Worm (Caenorhabditis elegans) whole organism, L3 larva: ENCODE data around the gene F08F8.6.

ENCODE experiments used
- R02D3.7 ChIP-seq: fragments of 150-350 bp; optimal IDR thresholded peaks from 2 replicates; lab custom pipeline; 2014; ENCODE audit warnings: missing biosample characterization, missing genetic modification characterization
- aly-2 ChIP-seq: fragments of 150-350 bp; optimal IDR thresholded peaks from 2 replicates; lab custom pipeline; 2014; ENCODE audit warnings: missing biosample characterization, missing genetic modification characterization
- ama-1 ChIP-seq: fragments of 150-350 bp; optimal IDR thresholded peaks from 2 replicates; lab custom pipeline; 2018
- ceh-16 ChIP-seq: sonication (generic microtip); optimal IDR thresholded peaks from 2 replicates; lab custom pipeline; 2017; ENCODE audit warnings: missing biosample characterization, missing genetic modification characterization
- ceh-9 ChIP-seq: sonication (generic microtip); optimal IDR thresholded peaks from 2 replicates; lab custom pipeline; 2018; ENCODE audit warnings: missing biosample characterization, missing genetic modification characterization
- egl-27 ChIP-seq: sonication (generic microtip); optimal IDR thresholded peaks from 4 replicates; lab custom pipeline; 2017; ENCODE audit warnings: missing biosample characterization, missing genetic modification reagents, missing genetic modification characterization
- egl-5 ChIP-seq: fragments of 150-350 bp; optimal IDR thresholded peaks from 2 replicates; lab custom pipeline; 2017; ENCODE audit warnings: missing biosample characterization, missing genetic modification reagents, missing genetic modification characterization, inconsistent platforms
- elt-1 ChIP-seq: fragments of 150-350 bp; optimal IDR thresholded peaks from 2 replicates; lab custom pipeline; 2014; ENCODE audit warnings: missing biosample characterization, missing genetic modification characterization
- elt-2 ChIP-seq: sonication (generic microtip); optimal IDR thresholded peaks from 2 replicates; lab custom pipeline; 2016; ENCODE audit warnings: missing genetic modification reagents, mild to moderate bottlenecking, missing genetic modification characterization, missing compliant biosample characterization
- elt-3 ChIP-seq, 3 experiments: fragments of 150-350 bp in 1 of 3; sonication (generic microtip) in 2 of 3; optimal IDR thresholded peaks; 2 replicates in 2 of 3; 4 replicates in 1 of 3; lab custom pipeline; 2014 to 2017; ENCODE audit warnings: missing biosample characterization in 3 of 3, missing genetic modification characterization in 3 of 3
- fkh-10 ChIP-seq: sonication (generic microtip); optimal IDR thresholded peaks from 2 replicates; lab custom pipeline; 2017; ENCODE audit warnings: missing biosample characterization, missing genetic modification reagents, missing genetic modification characterization
- fkh-2 ChIP-seq: fragments of 150-350 bp; optimal IDR thresholded peaks from 2 replicates; lab custom pipeline; 2014; ENCODE audit warnings: missing biosample characterization, missing genetic modification reagents, missing genetic modification characterization
- fos-1 ChIP-seq: fragments of 150-350 bp; optimal IDR thresholded peaks from 2 replicates; lab custom pipeline; 2014; ENCODE audit warnings: missing biosample characterization, missing genetic modification characterization
- hmg-11 ChIP-seq: sonication (generic microtip); optimal IDR thresholded peaks from 2 replicates; lab custom pipeline; 2016; ENCODE audit warnings: missing genetic modification characterization, missing compliant biosample characterization
- jun-1 ChIP-seq: fragments of 150-350 bp; optimal IDR thresholded peaks from 2 replicates; lab custom pipeline; 2014; ENCODE audit warnings: missing biosample characterization, missing genetic modification reagents, missing genetic modification characterization
- lsy-12 ChIP-seq: sonication (generic microtip); optimal IDR thresholded peaks from 2 replicates; lab custom pipeline; 2016; ENCODE audit warnings: mild to moderate bottlenecking, missing genetic modification characterization, missing compliant biosample characterization
- mdl-1 ChIP-seq: fragments of 150-350 bp; optimal IDR thresholded peaks from 2 replicates; lab custom pipeline; 2014; ENCODE audit warnings: missing biosample characterization, missing genetic modification characterization
- mml-1 ChIP-seq: fragments of 150-350 bp; sonication (generic microtip); optimal IDR thresholded peaks from 3 replicates; lab custom pipeline; 2014; ENCODE audit warnings: missing biosample characterization, missing genetic modification characterization
- nfya-1 ChIP-seq: sonication (generic microtip); optimal IDR thresholded peaks from 2 replicates; lab custom pipeline; 2017; ENCODE audit warnings: missing genetic modification characterization, mild to moderate bottlenecking, missing compliant biosample characterization, antibody characterized with exemption, moderate library complexity; ENCODE audit not compliant: insufficient read depth
- nhr-11 ChIP-seq: fragments of 150-350 bp; optimal IDR thresholded peaks from 2 replicates; lab custom pipeline; 2014; ENCODE audit warnings: missing biosample characterization, missing genetic modification characterization
- nhr-12 ChIP-seq: fragments of 150-350 bp; optimal IDR thresholded peaks from 2 replicates; lab custom pipeline; 2014; ENCODE audit warnings: missing biosample characterization, missing genetic modification characterization
- nhr-23 ChIP-seq: fragments of 150-350 bp; optimal IDR thresholded peaks from 2 replicates; lab custom pipeline; 2014; ENCODE audit warnings: missing biosample characterization, missing genetic modification reagents, missing genetic modification characterization
- nhr-25 ChIP-seq: sonication (generic microtip); optimal IDR thresholded peaks from 2 replicates; lab custom pipeline; 2017; ENCODE audit warnings: missing biosample characterization, missing genetic modification characterization
- nhr-28 ChIP-seq: fragments of 150-350 bp; optimal IDR thresholded peaks from 2 replicates; lab custom pipeline; 2014; ENCODE audit warnings: missing biosample characterization, missing genetic modification characterization
- nhr-43 ChIP-seq: sonication (generic microtip); optimal IDR thresholded peaks from 2 replicates; lab custom pipeline; 2016; ENCODE audit warnings: mild to moderate bottlenecking, missing genetic modification characterization, missing compliant biosample characterization; ENCODE audit not compliant: poor library complexity, severe bottlenecking
- nhr-67 ChIP-seq: fragments of 150-350 bp; optimal IDR thresholded peaks from 2 replicates; lab custom pipeline; 2014; ENCODE audit warnings: missing biosample characterization, missing genetic modification characterization
- nhr-76 ChIP-seq: fragments of 150-350 bp; sonication (generic microtip); optimal IDR thresholded peaks from 5 replicates; lab custom pipeline; 2014; ENCODE audit warnings: missing biosample characterization, missing genetic modification characterization
- nhr-77 ChIP-seq: fragments of 150-350 bp; optimal IDR thresholded peaks from 2 replicates; lab custom pipeline; 2014; ENCODE audit warnings: missing biosample characterization, missing genetic modification characterization
- pqm-1 ChIP-seq: fragments of 150-350 bp; optimal IDR thresholded peaks from 2 replicates; lab custom pipeline; 2017; ENCODE audit warnings: missing biosample characterization, missing genetic modification characterization, inconsistent platforms
- sea-2 ChIP-seq: fragments of 150-350 bp; sonication (generic microtip); optimal IDR thresholded peaks from 4 replicates; lab custom pipeline; 2014; ENCODE audit warnings: missing biosample characterization, missing genetic modification reagents, missing genetic modification characterization
- skn-1 ChIP-seq: fragments of 150-350 bp; optimal IDR thresholded peaks from 2 replicates; lab custom pipeline; 2014; ENCODE audit warnings: missing biosample characterization, missing genetic modification characterization
- snpc-4 ChIP-seq: fragments of 150-350 bp; optimal IDR thresholded peaks from 2 replicates; lab custom pipeline; 2014; ENCODE audit warnings: missing biosample characterization, missing genetic modification characterization
- unc-39 ChIP-seq: sonication (generic microtip); optimal IDR thresholded peaks from 4 replicates; lab custom pipeline; 2017; ENCODE audit warnings: missing biosample characterization, missing genetic modification characterization
- ztf-4 ChIP-seq: fragments of 150-350 bp; optimal IDR thresholded peaks from 2 replicates; lab custom pipeline; 2014; ENCODE audit warnings: missing biosample characterization, missing genetic modification characterization

F08F8.6 gene

DNA sequence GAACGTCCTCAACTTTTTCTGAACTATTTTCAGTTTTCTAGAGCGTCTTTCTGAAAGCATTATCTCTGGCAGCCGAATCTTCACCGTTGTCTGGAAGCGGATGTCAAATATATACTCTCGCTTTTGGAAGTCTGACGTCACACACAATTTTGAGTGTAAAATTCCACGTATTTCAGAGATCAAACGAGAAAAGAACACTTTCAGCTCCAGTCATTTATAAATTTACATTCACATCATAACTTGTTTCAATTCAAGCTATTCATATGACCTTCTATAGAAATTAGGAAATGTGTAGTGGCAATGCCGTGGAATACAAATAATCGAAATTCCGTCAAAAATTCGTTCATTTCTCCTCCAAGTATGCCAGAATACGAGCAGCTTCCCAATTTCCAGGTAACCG, 22.1 kb downstream of the F08F8.6 start, which contains the start of gene F08F8.11:
TSS of gene F08F8.11 (plus strand) at position 301 of the 400 bp plus-strand sequence.
- TF ChIP-seq ceh-16 (tag; lab: Kevin White, UChicago) (no peak), unc-39 (tag; lab: Kevin White, UChicago) (no peak), ama-1 (lab: Kevin White, UChicago) (no peak), hmg-11 (tag; lab: Kevin White, UChicago) (no peak), nhr-77 (tag; lab: Kevin White, UChicago) (no peak), aly-2 (no peak), skn-1 (no peak), fos-1 (tag; lab: Kevin White, UChicago) (no peak), sea-2 (no peak), egl-27 (tag; lab: Kevin White, UChicago) (no peak), elt-1 (no peak), pqm-1 (no peak), nhr-23 (no peak), egl-5 (tag; lab: Kevin White, UChicago) (no peak), fkh-10 (GFP tag; lab: Kevin White, UChicago) (no peak)

DNA sequence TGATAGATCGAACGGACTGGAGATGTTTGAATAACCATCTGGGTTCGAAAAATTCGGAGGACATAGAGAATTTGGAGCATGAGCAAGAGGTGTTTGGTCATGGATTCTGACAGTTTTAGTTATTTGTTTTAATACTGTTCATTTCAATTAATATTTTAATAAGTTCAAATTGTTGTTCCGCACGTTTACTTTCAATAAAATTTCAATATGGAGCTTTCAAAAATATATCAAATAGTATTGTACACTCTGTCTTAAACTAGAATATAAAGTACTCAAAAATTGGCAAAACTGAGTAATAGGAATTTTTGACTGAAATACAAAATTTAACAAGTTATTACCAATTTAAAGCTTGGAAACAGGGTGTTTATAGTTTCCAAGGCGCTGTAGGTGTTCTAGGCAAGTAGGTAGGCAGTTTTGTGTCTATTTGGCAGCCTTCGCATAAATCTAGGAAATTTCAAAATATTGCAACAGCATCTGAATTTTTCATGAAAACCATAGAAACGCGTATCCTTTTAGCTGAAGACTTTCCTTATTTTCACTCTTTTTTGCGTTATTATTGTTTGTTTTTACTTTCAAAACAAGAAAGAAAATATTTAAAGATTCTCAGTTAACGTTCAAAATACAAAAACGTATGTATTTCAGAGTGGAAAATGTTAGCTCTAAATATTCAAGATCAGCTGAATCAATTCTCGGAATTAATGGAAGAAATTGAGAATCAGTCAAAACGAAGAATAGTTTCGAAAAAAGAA, 23.7 kb downstream of the F08F8.6 start, which contains the start of the genes T20B12.5 and T20B12.4:
TSS of gene T20B12.5 (minus strand) at position 101 of the 749 bp plus-strand sequence.
TSS of gene T20B12.4 (plus strand) at position 699 of the 749 bp plus-strand sequence.
- no peak for TF ChIP-seq mml-1 (tag; lab: Kevin White, UChicago)
- TF ChIP-seq jun-1 (tag; lab: Kevin White, UChicago), result no peak
- no peak for TF ChIP-seq aly-2
- no peak for TF ChIP-seq nhr-76

DNA sequence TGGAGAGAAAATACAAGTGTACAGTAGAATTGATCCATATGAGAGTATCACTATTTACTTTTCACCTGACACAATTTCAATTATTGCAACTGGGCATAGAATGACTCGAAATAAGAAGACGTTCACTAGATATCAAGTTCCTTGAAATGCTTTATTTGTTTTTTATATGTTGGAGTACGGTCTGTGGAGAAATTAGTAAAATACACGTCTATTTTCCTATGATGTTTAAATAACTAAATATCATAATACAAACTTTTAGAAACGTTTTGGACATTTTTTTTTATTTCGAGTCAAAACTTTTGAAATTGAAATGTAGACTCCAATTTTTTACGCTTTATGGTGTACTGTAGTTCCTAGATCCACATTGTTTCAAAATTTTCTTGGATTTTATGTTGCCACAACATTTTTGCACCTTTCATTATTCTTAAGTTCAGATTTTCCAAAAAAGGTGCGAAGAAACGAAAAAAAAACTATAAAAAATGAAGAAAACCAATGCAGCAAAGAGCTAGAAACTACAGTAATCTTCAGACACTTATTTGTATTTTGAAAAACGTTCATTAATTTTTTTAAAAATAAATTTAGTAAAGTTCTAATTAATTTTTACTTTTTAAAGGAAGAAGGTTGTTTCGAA, 26.0 kb downstream of the F08F8.6 start:
- TF ChIP-seq lsy-12 (tag; lab: Kevin White, UChicago) (peak; percentile 78), nhr-43 (tag; lab: Kevin White, UChicago) (peak; percentile 66), elt-2 (tag; lab: Kevin White, UChicago) (peak; percentile 15), snpc-4 (tag; lab: Kevin White, UChicago) (no peak), nhr-23 (peak; percentile 62), ama-1 (lab: Kevin White, UChicago) (peak; percentile 81), ztf-4 (tag; lab: Kevin White, UChicago) (peak; percentile 32), nhr-11 (tag; lab: Kevin White, UChicago) (no peak)
- TF ChIP-seq, all 47 proteins: peak for 6

DNA sequence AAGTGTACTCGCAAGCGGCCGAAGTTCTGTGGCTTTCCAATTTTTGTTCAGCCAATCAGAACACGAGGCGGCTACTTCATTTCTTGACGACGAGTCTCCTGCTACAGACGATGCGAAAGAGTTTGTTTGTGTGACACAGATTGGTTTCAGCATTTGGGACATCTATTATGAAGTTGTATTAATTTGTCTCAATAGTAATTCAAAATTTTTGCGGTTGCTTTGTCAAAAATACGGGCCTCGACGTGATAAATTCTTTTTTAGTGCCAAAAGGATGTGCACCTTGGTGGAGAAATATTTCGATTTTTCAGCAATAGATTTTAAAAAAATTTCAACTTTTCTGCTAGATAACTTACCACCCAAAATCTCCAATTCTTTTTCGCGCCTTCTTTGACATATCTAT, 27.1 kb downstream of the F08F8.6 start:
- TF ChIP-seq skn-1 (no peak), ztf-4 (tag; lab: Kevin White, UChicago) (no peak), nhr-25 (tag; lab: Kevin White, UChicago) (no peak), nhr-67 (no peak), nhr-12 (tag; lab: Kevin White, UChicago) (no peak), fkh-10 (GFP tag; lab: Kevin White, UChicago) (no peak), nhr-28 (tag; lab: Kevin White, UChicago) (no peak), unc-39 (tag; lab: Kevin White, UChicago) (no peak), lsy-12 (tag; lab: Kevin White, UChicago) (no peak), mdl-1 (no peak), ceh-9 (no peak), elt-3 (tag; optimal IDR thresholded peaks at IDR 0.05; lab: Kevin White, UChicago) (no peak), nhr-43 (tag; lab: Kevin White, UChicago) (no peak), nhr-11 (tag; lab: Kevin White, UChicago) (no peak), fkh-2 (tag; lab: Kevin White, UChicago) (no peak)

DNA sequence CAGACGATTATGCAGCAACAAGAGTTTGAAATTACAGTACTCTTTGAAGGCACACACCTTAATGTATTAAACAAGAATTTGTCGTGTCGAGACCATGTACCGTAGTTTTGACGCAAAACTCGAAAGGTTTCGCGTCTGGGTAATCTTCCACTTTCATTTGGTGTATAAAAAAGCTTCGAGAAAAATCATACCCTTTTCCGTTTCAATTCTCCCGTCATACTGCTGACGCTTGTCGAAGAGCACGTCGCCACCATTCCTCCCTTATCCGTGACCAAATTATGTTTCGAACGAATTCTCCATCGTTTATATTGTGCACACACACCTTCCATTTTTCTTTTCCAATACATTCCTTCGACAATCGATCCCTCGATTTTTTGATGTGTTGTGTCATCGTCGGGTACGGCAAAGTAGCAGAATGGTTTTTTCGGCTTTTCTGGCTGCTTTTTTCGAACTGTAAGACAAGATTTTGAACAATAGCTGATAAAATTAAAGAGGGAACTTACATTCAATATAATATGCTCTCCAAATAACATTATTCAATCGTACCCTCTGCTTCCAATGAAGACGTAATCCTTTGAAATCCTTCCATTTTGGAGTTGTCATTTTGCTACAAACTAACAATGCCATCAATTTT, 30.4 kb downstream of the F08F8.6 start:
- TF ChIP-seq ama-1 (lab: Kevin White, UChicago), result peak; percentile 93
- TF ChIP-seq skn-1, result no peak
- TF ChIP-seq R02D3.7 (tag; lab: Kevin White, UChicago), result no peak
- no peak for TF ChIP-seq fkh-10 (GFP tag; lab: Kevin White, UChicago)
- TF ChIP-seq nhr-43 (tag; lab: Kevin White, UChicago), result peak; percentile 38
- TF ChIP-seq unc-39 (tag; lab: Kevin White, UChicago), result no peak
- no peak for TF ChIP-seq nfya-1 (tag; lab: Kevin White, UChicago)
- TF ChIP-seq nhr-28 (tag; lab: Kevin White, UChicago), result no peak
- TF ChIP-seq, all 47 proteins: peak for 2
